Worm (Caenorhabditis elegans) whole organism, early embryonic: ENCODE measurements around the gene orc-5.

Experiments used
- B0310.2 ChIP-seq: sonication (generic microtip); optimal IDR thresholded peaks from 2 replicates; lab custom pipeline; 2016; ENCODE audit warnings: mild to moderate bottlenecking, missing genetic modification characterization, missing compliant biosample characterization
- F13C5.2 ChIP-seq: sonication (generic microtip); optimal IDR thresholded peaks from 2 replicates; lab custom pipeline; 2017; ENCODE audit warnings: mild to moderate bottlenecking, missing genetic modification characterization, inconsistent platforms, missing compliant biosample characterization
- aly-1 ChIP-seq: sonication (generic microtip); optimal IDR thresholded peaks from 2 replicates; lab custom pipeline; 2016; ENCODE audit warnings: missing genetic modification characterization, missing compliant biosample characterization
- ama-1 ChIP-seq: fragments of 150-350 bp; optimal IDR thresholded peaks from 2 replicates; lab custom pipeline; 2014
- ceh-13 ChIP-seq: fragments of 200-800 bp; sonication (Bioruptor generic); optimal IDR thresholded peaks from 2 replicates; lab custom pipeline; 2018; ENCODE audit warnings: mild to moderate bottlenecking, missing genetic modification characterization, missing compliant biosample characterization
- ceh-36 ChIP-seq: sonication (generic microtip); optimal IDR thresholded peaks from 2 replicates; lab custom pipeline; 2016; ENCODE audit warnings: missing genetic modification characterization, inconsistent platforms, missing compliant biosample characterization
- flt-1 ChIP-seq: fragments of 200-800 bp; sonication (Bioruptor generic); IDR thresholded peaks from 2 replicates; pipeline ENCODE4 v1.3.6; 2022; ENCODE audit warnings: missing genetic modification characterization, missing compliant biosample characterization
- hnd-1 ChIP-seq: sonication (generic microtip); optimal IDR thresholded peaks from 2 replicates; lab custom pipeline; 2016; ENCODE audit warnings: missing genetic modification characterization, missing compliant biosample characterization
- pes-1 ChIP-seq: fragments of 200-800 bp; sonication (Bioruptor generic); IDR thresholded peaks from 2 replicates; pipeline ENCODE4 v1.3.6; 2022; ENCODE audit warnings: missing genetic modification reagents, missing genetic modification characterization, missing compliant biosample characterization
- scrt-1 ChIP-seq: fragments of 200-800 bp; sonication (Bioruptor generic); IDR thresholded peaks from 2 replicates; pipeline ENCODE4 v1.3.6; 2022; ENCODE audit warnings: missing genetic modification characterization, missing compliant biosample characterization

DNA sequence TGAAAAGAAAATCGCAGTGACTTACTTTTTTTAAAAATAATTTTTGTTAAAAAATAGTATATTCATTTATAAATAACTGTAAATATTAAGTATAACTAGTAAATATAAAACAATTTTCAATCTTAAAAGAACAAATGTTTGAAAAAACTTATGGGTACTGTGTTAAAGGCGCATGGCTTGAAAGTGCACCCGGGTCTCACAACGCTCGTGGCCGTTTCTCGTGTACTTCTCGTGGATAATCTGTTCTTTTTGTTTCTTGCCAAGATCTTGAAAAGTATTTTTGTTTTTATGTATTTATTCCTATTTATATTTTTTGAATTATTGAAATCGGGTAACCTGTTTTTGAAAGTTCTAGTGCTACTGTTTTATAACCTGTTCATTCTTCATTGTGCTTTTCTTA lies 31.7 kb upstream of the orc-5 start:
- TF ChIP-seq B0310.2 (tag; lab: Kevin White, UChicago) (no peak), ceh-36 (tag; lab: Kevin White, UChicago) (no peak), ama-1 (lab: Kevin White, UChicago) (no peak), hnd-1 (tag; lab: Kevin White, UChicago) (no peak), ceh-13 (GFP tag; lab: Kevin White, UChicago) (no peak), aly-1 (no peak), F13C5.2 (tag; lab: Kevin White, UChicago) (no peak), scrt-1 (GFP tag; lab: Robert Waterston, UW) (no peak), flt-1 (GFP tag; lab: Robert Waterston, UW) (no peak), pes-1 (no peak)
